Fruit fly (Drosophila melanogaster): ENCODE data around the gene Osi20.

dm6 chr3R:6303738-6304137 lies 36.2 kb upstream of the Osi20 start, which contains the start of gene CG46396:
- TF ChIP-seq CG12768 (GFP tag; optimal IDR thresholded peaks at IDR 0.05) (no peak), Hr96 (GFP tag; optimal IDR thresholded peaks at IDR 0.05) (no peak), CG7045 (GFP tag; optimal IDR thresholded peaks at IDR 0.05) (no peak), Crg-1 (GFP tag; optimal IDR thresholded peaks at IDR 0.05) (no peak)
